Fruit fly (Drosophila melanogaster) whole organism, embryonic: ENCODE data around the gene CG32087.

ENCODE experiments used
- Antp ChIP-seq: fragments of 200-800 bp; sonication (Bioruptor generic); optimal IDR thresholded peaks from 3 replicates; lab custom pipeline; 2016; ENCODE audit warnings: missing biosample characterization, missing genetic modification characterization
- Atf3 ChIP-seq: fragments of 200-800 bp; sonication (Bioruptor generic); optimal IDR thresholded peaks from 3 replicates; lab custom pipeline; 2016; ENCODE audit warnings: missing biosample characterization, missing genetic modification characterization
- CG10543 ChIP-seq: fragments of 200-800 bp; sonication (Bioruptor generic); optimal IDR thresholded peaks from 3 replicates; lab custom pipeline; 2017; ENCODE audit warnings: missing biosample characterization, mild to moderate bottlenecking, missing genetic modification characterization, moderate library complexity
- CG10565 ChIP-seq: fragments of 200-800 bp; sonication (Bioruptor generic); optimal IDR thresholded peaks from 3 replicates; lab custom pipeline; 2016; ENCODE audit warnings: missing biosample characterization, mild to moderate bottlenecking, missing genetic modification characterization
- CG11696 ChIP-seq: fragments of 200-800 bp; sonication (Bioruptor generic); IDR thresholded peaks from 2 replicates; pipeline ENCODE4 v1.3.6; 2022; ENCODE audit warnings: missing biosample characterization, missing genetic modification characterization
- CG13624 ChIP-seq: fragments of 200-800 bp; sonication (Bioruptor generic); optimal IDR thresholded peaks from 2 replicates; lab custom pipeline; 2016; ENCODE audit warnings: missing biosample characterization, missing genetic modification characterization
- CG1647 ChIP-seq: fragments of 200-800 bp; sonication (Bioruptor generic); optimal IDR thresholded peaks from 3 replicates; lab custom pipeline; 2016; ENCODE audit warnings: missing biosample characterization, missing genetic modification characterization
- CG18476 ChIP-seq: fragments of 200-800 bp; sonication (Bioruptor generic); optimal IDR thresholded peaks from 2 replicates; lab custom pipeline; 2016; ENCODE audit warnings: missing biosample characterization, mild to moderate bottlenecking, missing genetic modification characterization
- CG2120 ChIP-seq: fragments of 200-800 bp; sonication (Bioruptor generic); optimal IDR thresholded peaks from 3 replicates; lab custom pipeline; 2016; ENCODE audit warnings: missing biosample characterization, missing genetic modification characterization
- CG30403 ChIP-seq: fragments of 200-800 bp; sonication (Bioruptor generic); optimal IDR thresholded peaks from 3 replicates; lab custom pipeline; 2016; ENCODE audit warnings: missing biosample characterization, missing genetic modification characterization
- CG34422 ChIP-seq: fragments of 200-800 bp; sonication (Bioruptor generic); IDR thresholded peaks from 3 replicates; pipeline ENCODE4 v1.3.6; 2022; ENCODE audit warnings: missing biosample characterization, missing genetic modification characterization
- CG3847 ChIP-seq: fragments of 200-800 bp; sonication (Bioruptor generic); IDR thresholded peaks from 2 replicates; pipeline ENCODE4 v1.3.6; 2022; ENCODE audit warnings: missing biosample characterization, missing genetic modification characterization
- CG3995 ChIP-seq: fragments of 200-800 bp; sonication (Bioruptor generic); optimal IDR thresholded peaks from 3 replicates; lab custom pipeline; 2016; ENCODE audit warnings: missing biosample characterization, missing genetic modification characterization
- CG4404 ChIP-seq: fragments of 200-800 bp; sonication (Bioruptor generic); IDR thresholded peaks from 2 replicates; pipeline ENCODE4 v1.3.6; 2022; ENCODE audit warnings: missing biosample characterization, missing genetic modification characterization
- CG7271 ChIP-seq: fragments of 200-800 bp; sonication (Bioruptor generic); optimal IDR thresholded peaks from 2 replicates; lab custom pipeline; 2018; ENCODE audit warnings: missing biosample characterization, mild to moderate bottlenecking, missing genetic modification characterization, moderate library complexity
- CG8089 ChIP-seq: fragments of 200-800 bp; sonication (Bioruptor generic); optimal IDR thresholded peaks from 3 replicates; lab custom pipeline; 2016; ENCODE audit warnings: missing biosample characterization, missing genetic modification characterization
- CG8924 ChIP-seq: fragments of 200-800 bp; optimal IDR thresholded peaks from 3 replicates; lab custom pipeline; 2019; ENCODE audit warnings: missing biosample characterization, mild to moderate bottlenecking, missing genetic modification characterization, moderate library complexity
- CG9727 ChIP-seq: fragments of 200-800 bp; sonication (Bioruptor generic); optimal IDR thresholded peaks from 3 replicates; lab custom pipeline; 2017; ENCODE audit warnings: missing biosample characterization, mild to moderate bottlenecking, missing genetic modification characterization
- CG9876 ChIP-seq: fragments of 200-800 bp; sonication (Bioruptor generic); optimal IDR thresholded peaks from 2 replicates; lab custom pipeline; 2016; ENCODE audit warnings: missing biosample characterization, missing genetic modification characterization
- CrebB ChIP-seq: fragments of 200-800 bp; sonication (Bioruptor generic); optimal IDR thresholded peaks from 3 replicates; lab custom pipeline; 2018; ENCODE audit warnings: missing biosample characterization, mild to moderate bottlenecking, missing genetic modification characterization
- Eip74EF ChIP-seq, 2 experiments: fragments of 200-800 bp in 1 of 2; fragments of >200 bp in 1 of 2; sonication (Bioruptor generic) in 1 of 2; optimal IDR thresholded peaks; 2 replicates each; lab custom pipeline; 2017 to 2019; ENCODE audit warnings: missing biosample characterization in 2 of 2, missing genetic modification characterization in 2 of 2, mild to moderate bottlenecking in 1 of 2, moderate library complexity in 1 of 2
- Hr78 ChIP-seq, 2 experiments: fragments of 200-800 bp in 1 of 2; fragments of >200 bp in 1 of 2; sonication (Bioruptor generic) in 1 of 2; optimal IDR thresholded peaks; 2 replicates each; lab custom pipeline; 2017 to 2019; ENCODE audit warnings: missing biosample characterization in 2 of 2, missing genetic modification characterization in 2 of 2, mild to moderate bottlenecking in 1 of 2, moderate library complexity in 1 of 2
- Lpt ChIP-seq: fragments of >200 bp; optimal IDR thresholded peaks from 2 replicates; lab custom pipeline; 2018; ENCODE audit warnings: missing biosample characterization, missing genetic modification characterization
- Med ChIP-seq: fragments of 200-800 bp; sonication (Bioruptor generic); peaks from one replicate; lab custom pipeline; 2016; ENCODE audit warnings: missing biosample characterization, missing genetic modification characterization, mild to moderate bottlenecking, inconsistent platforms, moderate library complexity
- Mes4 ChIP-seq: fragments of 200-800 bp; sonication (Bioruptor generic); optimal IDR thresholded peaks from 2 replicates; lab custom pipeline; 2016; ENCODE audit warnings: missing biosample characterization, missing genetic modification characterization
- Nf-YB ChIP-seq: fragments of 200-800 bp; sonication (Bioruptor generic); optimal IDR thresholded peaks from 3 replicates; lab custom pipeline; 2019; ENCODE audit warnings: missing biosample characterization, mild to moderate bottlenecking, missing genetic modification characterization, moderate library complexity
- Oaz ChIP-seq: fragments of 200-800 bp; sonication (Bioruptor generic); IDR thresholded peaks from 2 replicates; pipeline ENCODE4 v1.3.6; 2022; ENCODE audit warnings: missing biosample characterization, missing genetic modification characterization
- Oli ChIP-seq: fragments of 200-800 bp; sonication (Bioruptor generic); optimal IDR thresholded peaks from 2 replicates; lab custom pipeline; 2018; ENCODE audit warnings: missing biosample characterization, mild to moderate bottlenecking, missing genetic modification characterization, moderate library complexity
- Sox102F ChIP-seq: fragments of 200-800 bp; sonication (Bioruptor generic); optimal IDR thresholded peaks from 2 replicates; lab custom pipeline; 2018; ENCODE audit warnings: missing biosample characterization, mild to moderate bottlenecking, missing genetic modification characterization, moderate library complexity
- ac ChIP-seq: fragments of 200-800 bp; sonication (Bioruptor generic); optimal IDR thresholded peaks from 3 replicates; lab custom pipeline; 2017; ENCODE audit warnings: missing biosample characterization, mild to moderate bottlenecking, missing genetic modification characterization
- amos ChIP-seq: fragments of 200-800 bp; sonication (Bioruptor generic); IDR thresholded peaks from 2 replicates; pipeline ENCODE4 v1.3.6; 2022; ENCODE audit warnings: missing biosample characterization, missing genetic modification characterization; ENCODE audit not compliant: partially characterized antibody
- aop ChIP-seq: fragments of 200-800 bp; sonication (Bioruptor generic); IDR thresholded peaks from 2 replicates; pipeline ENCODE4 v1.3.6; 2022; ENCODE audit warnings: missing biosample characterization, missing genetic modification characterization
- az2 ChIP-seq: fragments of 200-800 bp; sonication (Bioruptor generic); optimal IDR thresholded peaks from 3 replicates; lab custom pipeline; 2016; ENCODE audit warnings: missing biosample characterization, missing genetic modification characterization
- bcd ChIP-seq: fragments of 200-800 bp; sonication (Bioruptor generic); optimal IDR thresholded peaks from 2 replicates; lab custom pipeline; 2017; ENCODE audit warnings: missing biosample characterization, mild to moderate bottlenecking, missing genetic modification characterization
- cato ChIP-seq: fragments of 200-800 bp; sonication (Bioruptor generic); optimal IDR thresholded peaks from 2 replicates; lab custom pipeline; 2016; ENCODE audit warnings: missing biosample characterization, missing genetic modification characterization, borderline replicate concordance
- dan ChIP-seq: fragments of 200-800 bp; sonication (Bioruptor generic); IDR thresholded peaks from 2 replicates; pipeline ENCODE4 v1.3.6; 2022; ENCODE audit warnings: missing biosample characterization, missing genetic modification characterization
- eyg ChIP-seq: fragments of 200-800 bp; sonication (Bioruptor generic); optimal IDR thresholded peaks from 3 replicates; lab custom pipeline; 2016; ENCODE audit warnings: missing biosample characterization, missing genetic modification characterization
- gcm2 ChIP-seq: fragments of 200-800 bp; sonication (Bioruptor generic); optimal IDR thresholded peaks from 2 replicates; lab custom pipeline; 2016; ENCODE audit warnings: missing biosample characterization, missing genetic modification characterization
- gfzf ChIP-seq: fragments of 200-800 bp; sonication (Bioruptor generic); optimal IDR thresholded peaks from 2 replicates; lab custom pipeline; 2016; ENCODE audit warnings: missing biosample characterization, mild to moderate bottlenecking, missing genetic modification characterization, moderate library complexity
- grau ChIP-seq: fragments of 200-800 bp; optimal IDR thresholded peaks from 3 replicates; lab custom pipeline; 2019; ENCODE audit warnings: missing biosample characterization, mild to moderate bottlenecking, missing genetic modification characterization, moderate library complexity
- gt ChIP-seq: fragments of 200-800 bp; sonication (Bioruptor generic); IDR thresholded peaks from 2 replicates; pipeline ENCODE4 v1.3.6; 2022; ENCODE audit warnings: missing biosample characterization, missing genetic modification characterization
- ham ChIP-seq: fragments of 200-800 bp; sonication (Bioruptor generic); IDR thresholded peaks from 2 replicates; pipeline ENCODE4 v1.3.6; 2022; ENCODE audit warnings: missing biosample characterization, missing genetic modification characterization
- jigr1 ChIP-seq: fragments of 200-800 bp; sonication (Bioruptor generic); IDR thresholded peaks from 3 replicates; pipeline ENCODE4 v1.3.6; 2022; ENCODE audit warnings: missing biosample characterization, missing genetic modification characterization
- mam ChIP-seq: fragments of 200-800 bp; sonication (Bioruptor generic); optimal IDR thresholded peaks from 3 replicates; lab custom pipeline; 2016; ENCODE audit warnings: missing biosample characterization, missing genetic modification characterization
- nmo ChIP-seq: fragments of 200-800 bp; sonication (Bioruptor generic); optimal IDR thresholded peaks from 2 replicates; lab custom pipeline; 2018; ENCODE audit warnings: missing biosample characterization, mild to moderate bottlenecking, missing genetic modification characterization, moderate library complexity
- pb ChIP-seq: fragments of 200-800 bp; sonication (Bioruptor generic); optimal IDR thresholded peaks from 3 replicates; lab custom pipeline; 2016; ENCODE audit warnings: missing biosample characterization, missing genetic modification characterization
- pho ChIP-seq: fragments of 200-800 bp; sonication (Bioruptor generic); optimal IDR thresholded peaks from 2 replicates; lab custom pipeline; 2016; ENCODE audit warnings: missing biosample characterization, missing genetic modification characterization
- ro ChIP-seq: fragments of 200-800 bp; sonication (Bioruptor generic); IDR thresholded peaks from 2 replicates; pipeline ENCODE4 v1.3.6; 2022; ENCODE audit warnings: missing biosample characterization, missing genetic modification characterization
- seq ChIP-seq: fragments of 200-800 bp; sonication (Bioruptor generic); IDR thresholded peaks from 2 replicates; pipeline ENCODE4 v1.3.6; 2022; ENCODE audit warnings: missing biosample characterization, missing genetic modification characterization
- ssp ChIP-seq: fragments of 200-800 bp; sonication (Bioruptor generic); IDR thresholded peaks from 2 replicates; pipeline ENCODE4 v1.3.6; 2022; ENCODE audit warnings: missing biosample characterization, missing genetic modification characterization

The CG32087 gene

DNA sequence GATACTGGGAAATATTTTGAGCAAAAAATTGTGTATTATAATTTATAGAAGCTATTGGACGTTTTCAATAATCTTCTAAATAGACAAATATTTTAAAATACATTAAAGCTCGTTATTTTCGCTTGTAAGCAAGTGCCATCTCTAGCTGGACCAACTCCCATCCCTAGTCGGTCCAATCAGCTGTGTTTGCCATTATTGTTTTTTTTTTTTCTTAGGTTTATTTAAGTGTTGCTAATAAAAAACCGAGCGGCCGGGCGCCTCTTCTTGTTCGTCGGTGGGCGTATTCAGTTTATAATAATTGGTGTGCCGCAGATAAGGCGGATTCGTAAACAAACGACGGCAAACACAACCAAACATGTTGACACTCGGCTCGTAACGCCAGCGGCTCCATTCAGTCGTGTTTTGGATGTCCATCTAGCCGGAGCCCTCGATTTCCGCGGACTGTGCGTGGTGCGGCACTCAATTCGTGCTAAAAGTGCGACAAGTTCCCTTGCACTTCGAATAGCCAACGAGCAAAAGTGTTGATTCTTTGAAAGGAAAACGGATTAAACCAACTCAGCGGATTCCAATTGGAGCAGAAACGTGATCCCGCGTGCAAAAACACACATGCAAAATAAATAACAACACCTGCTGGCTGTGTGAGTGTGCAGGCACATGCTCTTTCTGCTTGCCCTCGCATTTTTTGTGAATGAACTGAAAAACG is 48.0 kb upstream of the CG32087 start, which contains the start of gene Sugb (continued):
- peak; percentile 91 for TF ChIP-seq CG2120 (GFP tag; lab: Kevin White, UChicago)
- no peak for TF ChIP-seq cato
- peak; percentile 65; the same call in 1 of the 2 replicates for TF ChIP-seq amos (GFP tag; lab: Robert Waterston, UW)
- TF ChIP-seq pho (GFP tag; lab: Kevin White, UChicago) = peak; percentile 76
- peak; percentile 48 for TF ChIP-seq Mes4
- no peak for TF ChIP-seq bcd (GFP tag; lab: Kevin White, UChicago)
- no peak for TF ChIP-seq CG18476 (GFP tag; lab: Kevin White, UChicago)
- no peak for TF ChIP-seq eyg
- TF ChIP-seq ro (GFP tag; lab: Robert Waterston, UW) = no peak
- TF ChIP-seq Nf-YB (GFP tag; lab: Kevin White, UChicago) = peak; percentile 57
- no peak for TF ChIP-seq CG10565 (GFP tag; lab: Kevin White, UChicago)
- no peak for TF ChIP-seq gfzf (GFP tag; lab: Kevin White, UChicago)
- TF ChIP-seq jigr1 (GFP tag; lab: Robert Waterston, UW) = no peak
- TF ChIP-seq dan = no peak
- peak; percentile 58 for TF ChIP-seq CrebB
- peak; percentile 83 for TF ChIP-seq CG13624 (GFP tag; lab: Kevin White, UChicago)
- peak; percentile 41 for TF ChIP-seq Antp (GFP tag; lab: Kevin White, UChicago)
- no peak for TF ChIP-seq CG9876 (GFP tag; lab: Kevin White, UChicago)
- TF ChIP-seq ssp (GFP tag; lab: Robert Waterston, UW) = 0 out of 2 replicates have a peak, but pooled peaks have one; percentile 12
- no peak for TF ChIP-seq Hr78 (GFP tag; optimal IDR thresholded peaks at IDR 0.05; lab: Kevin White, UChicago)
- TF ChIP-seq CG1647 (GFP tag; lab: Kevin White, UChicago) = peak; percentile 73
- TF ChIP-seq Sox102F (GFP tag; lab: Kevin White, UChicago) = peak; percentile 42
- TF ChIP-seq Med (GFP tag; lab: Kevin White, UChicago) = peak; percentile 92
- TF ChIP-seq gt = no peak
- TF ChIP-seq mam (GFP tag; lab: Kevin White, UChicago) = peak; percentile 79
- TF ChIP-seq CG8924 = peak; percentile 52
- TF ChIP-seq grau = peak; percentile 63
- TF ChIP-seq az2 (GFP tag; lab: Kevin White, UChicago) = peak; percentile 62
- TF ChIP-seq CG4404 (GFP tag; lab: Robert Waterston, UW) = no peak
- peak; percentile 43 for TF ChIP-seq seq (GFP tag; lab: Robert Waterston, UW)
- peak; percentile 62; the same call in 1 of the 3 replicates for TF ChIP-seq CG34422
- TF ChIP-seq CG10543 (GFP tag; lab: Kevin White, UChicago) = peak; percentile 40
- TF ChIP-seq nmo (GFP tag; lab: Kevin White, UChicago) = peak; percentile 52
- TF ChIP-seq CG7271 (tag; lab: Kevin White, UChicago) = no peak
- TF ChIP-seq Oaz = no peak
- no peak for TF ChIP-seq ac (GFP tag; lab: Kevin White, UChicago)
- TF ChIP-seq CG9727 = peak; percentile 55
- TF ChIP-seq Lpt (GFP tag; lab: Kevin White, UChicago) = no peak
- peak; percentile 4 for TF ChIP-seq CG8089 (GFP tag; lab: Kevin White, UChicago)
- no peak for TF ChIP-seq aop
- TF ChIP-seq Atf3 (GFP tag; lab: Kevin White, UChicago) = peak; percentile 5
- peak; percentile 32 for TF ChIP-seq Oli
- no peak; the same call in 1 of the 2 replicates for TF ChIP-seq ham (GFP tag; lab: Robert Waterston, UW)
- TF ChIP-seq CG3847 (GFP tag; lab: Robert Waterston, UW) = peak; percentile 61
- peak in 1 of 2 experiments; percentile 58 for TF ChIP-seq Eip74EF (GFP tag; optimal IDR thresholded peaks at IDR 0.05; lab: Kevin White, UChicago)
- TF ChIP-seq CG30403 (GFP tag; lab: Kevin White, UChicago) = peak; percentile 79
- TF ChIP-seq CG11696 = no peak
- TF ChIP-seq gcm2 (GFP tag; lab: Kevin White, UChicago) = peak; percentile 61
- no peak for TF ChIP-seq CG3995 (GFP tag; lab: Kevin White, UChicago)
- peak; percentile 47 for TF ChIP-seq pb (GFP tag; lab: Kevin White, UChicago)
